Fruit fly (Drosophila melanogaster): ENCODE data around the gene Cdc16.

dm6 chr3R:23318928-23319327 lies 37.9 kb downstream of the Cdc16 start:
- TF ChIP-seq foxo (GFP tag; optimal IDR thresholded peaks at IDR 0.05) (no peak), tai (GFP tag; optimal IDR thresholded peaks at IDR 0.05) (no peak), Hnf4 (GFP tag; optimal IDR thresholded peaks at IDR 0.05) (no peak), Hr78 (GFP tag; optimal IDR thresholded peaks at IDR 0.05) (no peak), sage (GFP tag; optimal IDR thresholded peaks at IDR 0.05) (no peak), pan (optimal IDR thresholded peaks at IDR 0.05) (no peak), br (GFP tag; optimal IDR thresholded peaks at IDR 0.05) (no peak)
